Worm (Caenorhabditis elegans) whole organism, L1 larva: ENCODE data around the gene cpb-2.

Experiments used
- aha-1 ChIP-seq: fragments of 150-350 bp; optimal IDR thresholded peaks from 2 replicates; lab custom pipeline; 2014; ENCODE audit warnings: missing biosample characterization, missing genetic modification characterization
- aly-2 ChIP-seq: fragments of 150-350 bp; optimal IDR thresholded peaks from 2 replicates; lab custom pipeline; 2014; ENCODE audit warnings: missing biosample characterization, missing genetic modification characterization
- ama-1 ChIP-seq: fragments of 150-350 bp; optimal IDR thresholded peaks from 2 replicates; lab custom pipeline; 2014
- efl-1 ChIP-seq, 4 experiments: fragments of 150-350 bp; optimal IDR thresholded peaks in 3 of 4; peaks in 1 of 4; 1 replicate in 1 of 4; 2 replicates in 3 of 4; lab custom pipeline; 2014; ENCODE audit warnings: missing biosample characterization in 2 of 4, missing genetic modification characterization in 2 of 4, missing genetic modification reagents in 2 of 4
- grh-1 ChIP-seq: fragments of 200-800 bp; sonication (Bioruptor generic); IDR thresholded peaks from 2 replicates; pipeline ENCODE4 v1.3.6; 2022; ENCODE audit warnings: missing genetic modification reagents, missing genetic modification characterization, missing compliant biosample characterization
- jun-1 ChIP-seq: fragments of 150-350 bp; optimal IDR thresholded peaks from 2 replicates; lab custom pipeline; 2014; ENCODE audit warnings: missing biosample characterization, missing genetic modification reagents, missing genetic modification characterization
- nhr-11 ChIP-seq: fragments of 150-350 bp; optimal IDR thresholded peaks from 2 replicates; lab custom pipeline; 2014; ENCODE audit warnings: missing biosample characterization, missing genetic modification characterization
- nhr-77 ChIP-seq: fragments of 150-350 bp; optimal IDR thresholded peaks from 2 replicates; lab custom pipeline; 2014; ENCODE audit warnings: missing biosample characterization, missing genetic modification characterization
- pqm-1 ChIP-seq: sonication (generic microtip); optimal IDR thresholded peaks from 3 replicates; lab custom pipeline; 2017; ENCODE audit warnings: missing biosample characterization, missing genetic modification characterization
- unc-130 ChIP-seq: fragments of 150-350 bp; optimal IDR thresholded peaks from 2 replicates; lab custom pipeline; 2017; ENCODE audit warnings: missing biosample characterization, missing genetic modification characterization, inconsistent platforms
- ztf-11 ChIP-seq, 2 experiments: sonication (generic microtip); optimal IDR thresholded peaks; 2 replicates each; lab custom pipeline; 2016 to 2017; ENCODE audit warnings: missing genetic modification characterization in 2 of 2, missing biosample characterization in 1 of 2, missing compliant biosample characterization in 1 of 2

DNA sequence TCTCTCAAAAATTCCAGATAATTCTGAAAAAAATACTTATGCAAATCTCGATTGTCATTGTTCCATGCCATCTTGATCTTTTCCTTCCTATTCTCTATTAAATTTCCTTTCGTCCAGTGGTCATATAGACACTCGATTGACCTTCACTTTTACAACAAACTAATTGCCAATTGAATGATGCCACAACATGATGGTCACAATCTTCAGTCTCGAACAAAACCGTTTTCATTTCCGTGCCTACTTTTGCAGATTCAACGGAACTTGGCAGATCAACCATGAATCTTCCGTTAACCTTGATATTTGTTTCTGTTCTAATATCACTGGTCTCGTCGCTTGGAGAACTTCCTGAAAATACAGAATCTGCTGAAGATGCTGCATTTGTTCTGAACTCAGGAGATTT lies 19.2 kb upstream of the cpb-2 start, which contains the start of gene F40H3.2:
- TF ChIP-seq ama-1 (lab: Kevin White, UChicago) = no peak
- TF ChIP-seq nhr-11 (tag; lab: Kevin White, UChicago) = no peak
- TF ChIP-seq jun-1 = no peak
- no peak for TF ChIP-seq unc-130 (tag; lab: Kevin White, UChicago)
- TF ChIP-seq ztf-11 (tag; optimal IDR thresholded peaks at IDR 0.05; lab: Kevin White, UChicago) = no peak
- no peak for TF ChIP-seq nhr-77 (tag; lab: Kevin White, UChicago)
- no peak for TF ChIP-seq pqm-1 (tag; lab: Kevin White, UChicago)
- TF ChIP-seq aly-2 (tag; lab: Kevin White, UChicago) = no peak
- TF ChIP-seq grh-1 (GFP tag; lab: Robert Waterston, UW) = no peak
- TF ChIP-seq aha-1 (tag; lab: Kevin White, UChicago) = no peak
- no peak for TF ChIP-seq efl-1 (optimal IDR thresholded peaks at IDR 0.05; lab: Kevin White, UChicago)
- TF ChIP-seq efl-1 (GFP tag; optimal IDR thresholded peaks at IDR 0.05 in 1 of 2; lab: Kevin White, UChicago) = no peak
